Fruit fly (Drosophila melanogaster) whole organism, prepupa: ENCODE results near the gene CecB.

Source experiments
- CG16779 ChIP-seq: fragments of 200-800 bp; sonication (Bioruptor generic); optimal IDR thresholded peaks from 3 replicates; lab custom pipeline; 2017; ENCODE audit warnings: missing biosample characterization, mild to moderate bottlenecking, missing genetic modification characterization
- CG31627 ChIP-seq: fragments of 200-800 bp; sonication (Bioruptor generic); optimal IDR thresholded peaks from 3 replicates; lab custom pipeline; 2016; ENCODE audit warnings: missing biosample characterization, missing genetic modification characterization
- CG3919 ChIP-seq: fragments of 200-800 bp; sonication (Bioruptor generic); optimal IDR thresholded peaks from 3 replicates; lab custom pipeline; 2016; ENCODE audit warnings: missing biosample characterization, missing genetic modification characterization
- CG6808 ChIP-seq: fragments of 200-800 bp; sonication (Bioruptor generic); optimal IDR thresholded peaks from 3 replicates; lab custom pipeline; 2017; ENCODE audit warnings: missing biosample characterization, missing genetic modification characterization, mild to moderate bottlenecking, moderate library complexity, missing genetic modification reagents
- CG8119 ChIP-seq: fragments of 200-800 bp; sonication (Bioruptor generic); IDR thresholded peaks from 3 replicates; pipeline ENCODE4 v1.3.6; 2022; ENCODE audit warnings: missing biosample characterization, missing genetic modification characterization
- CG8319 ChIP-seq: fragments of 200-800 bp; sonication (Bioruptor generic); optimal IDR thresholded peaks from 3 replicates; lab custom pipeline; 2016; ENCODE audit warnings: missing biosample characterization, missing genetic modification characterization
- CG8632 ChIP-seq: fragments of 200-800 bp; sonication (Bioruptor generic); optimal IDR thresholded peaks from 3 replicates; lab custom pipeline; 2016; ENCODE audit warnings: missing biosample characterization, missing genetic modification characterization
- Eip78C ChIP-seq: fragments of 200-800 bp; sonication (Bioruptor generic); peaks from one replicate; lab custom pipeline; 2016; ENCODE audit warnings: missing biosample characterization, missing genetic modification characterization
- Ets96B ChIP-seq: fragments of 200-800 bp; optimal IDR thresholded peaks from 2 replicates; lab custom pipeline; 2019; ENCODE audit warnings: missing biosample characterization, mild to moderate bottlenecking, missing genetic modification characterization, moderate library complexity
- Hr38 ChIP-seq: sonication (Bioruptor generic); optimal IDR thresholded peaks from 2 replicates; lab custom pipeline; 2016; ENCODE audit warnings: missing biosample characterization, missing genetic modification characterization
- Hr4 ChIP-seq: fragments of 200-800 bp; sonication (Bioruptor generic); optimal IDR thresholded peaks from 3 replicates; lab custom pipeline; 2016; ENCODE audit warnings: missing biosample characterization, missing genetic modification characterization
- Lpt ChIP-seq: fragments of 200-800 bp; sonication (Bioruptor generic); optimal IDR thresholded peaks from 3 replicates; lab custom pipeline; 2016; ENCODE audit warnings: missing biosample characterization, missing genetic modification characterization
- Met ChIP-seq: fragments of 200-800 bp; sonication (Bioruptor generic); optimal IDR thresholded peaks from 3 replicates; lab custom pipeline; 2016; ENCODE audit warnings: missing biosample characterization, missing genetic modification characterization
- OdsH ChIP-seq: fragments of 200-800 bp; sonication (Bioruptor generic); optimal IDR thresholded peaks from 3 replicates; lab custom pipeline; 2016; ENCODE audit warnings: missing biosample characterization, missing genetic modification characterization
- Smox ChIP-seq: fragments of 200-800 bp; sonication (Bioruptor generic); optimal IDR thresholded peaks from 3 replicates; lab custom pipeline; 2016; ENCODE audit warnings: missing biosample characterization, missing genetic modification characterization
- Sox102F ChIP-seq: fragments of 200-800 bp; sonication (Bioruptor generic); optimal IDR thresholded peaks from 2 replicates; lab custom pipeline; 2016; ENCODE audit warnings: missing biosample characterization, mild to moderate bottlenecking, missing genetic modification characterization
- Sox14 ChIP-seq: fragments of 200-800 bp; sonication (Bioruptor generic); optimal IDR thresholded peaks from 3 replicates; lab custom pipeline; 2016; ENCODE audit warnings: missing biosample characterization, missing genetic modification characterization
- Sox15 ChIP-seq: fragments of 200-800 bp; sonication (Bioruptor generic); optimal IDR thresholded peaks from 3 replicates; lab custom pipeline; 2016; ENCODE audit warnings: missing biosample characterization, missing genetic modification characterization
- cyc ChIP-seq: fragments of 200-800 bp; sonication (Bioruptor generic); optimal IDR thresholded peaks from 3 replicates; lab custom pipeline; 2016; ENCODE audit warnings: missing biosample characterization, missing genetic modification characterization
- dac ChIP-seq: fragments of 200-800 bp; sonication (Bioruptor generic); optimal IDR thresholded peaks from 2 replicates; lab custom pipeline; 2017; ENCODE audit warnings: missing biosample characterization, mild to moderate bottlenecking, missing genetic modification characterization
- dsx ChIP-seq: fragments of 200-800 bp; optimal IDR thresholded peaks from 3 replicates; lab custom pipeline; 2019; ENCODE audit warnings: missing biosample characterization, mild to moderate bottlenecking, missing genetic modification characterization, moderate library complexity; ENCODE audit not compliant: poor library complexity, severe bottlenecking
- eg ChIP-seq: fragments of 200-800 bp; sonication (Bioruptor generic); IDR thresholded peaks from 3 replicates; pipeline ENCODE4 v1.3.6; 2022; ENCODE audit warnings: missing biosample characterization, missing genetic modification characterization
- fd85E ChIP-seq: fragments of 200-800 bp; sonication (Bioruptor generic); optimal IDR thresholded peaks from 3 replicates; lab custom pipeline; 2016; ENCODE audit warnings: missing biosample characterization, missing genetic modification characterization
- lz ChIP-seq: fragments of 200-800 bp; sonication (Bioruptor generic); optimal IDR thresholded peaks from 3 replicates; lab custom pipeline; 2016; ENCODE audit warnings: missing biosample characterization, missing genetic modification characterization
- net ChIP-seq: fragments of 200-800 bp; sonication (Bioruptor generic); optimal IDR thresholded peaks from 3 replicates; lab custom pipeline; 2016; ENCODE audit warnings: missing biosample characterization, missing genetic modification characterization
- salr ChIP-seq, 2 experiments: fragments of 200-800 bp; sonication (Bioruptor generic); optimal IDR thresholded peaks; 3 replicates each; lab custom pipeline; 2016 to 2018; ENCODE audit warnings: missing biosample characterization in 2 of 2, missing genetic modification characterization in 2 of 2, mild to moderate bottlenecking in 1 of 2
- ss ChIP-seq, 2 experiments: fragments of 200-800 bp; sonication (Bioruptor generic); optimal IDR thresholded peaks; 2 replicates in 1 of 2; 3 replicates in 1 of 2; lab custom pipeline; 2017 to 2018; ENCODE audit warnings: mild to moderate bottlenecking in 2 of 2, missing biosample characterization in 2 of 2, missing genetic modification characterization in 2 of 2, moderate library complexity in 1 of 2
- topi ChIP-seq: fragments of 200-800 bp; sonication (Bioruptor generic); optimal IDR thresholded peaks from 3 replicates; lab custom pipeline; 2016; ENCODE audit warnings: missing biosample characterization, missing genetic modification characterization
- vri ChIP-seq: fragments of 200-800 bp; sonication (Bioruptor generic); optimal IDR thresholded peaks from 3 replicates; lab custom pipeline; 2016; ENCODE audit warnings: missing biosample characterization, mild to moderate bottlenecking, missing genetic modification characterization

The CecB gene

DNA sequence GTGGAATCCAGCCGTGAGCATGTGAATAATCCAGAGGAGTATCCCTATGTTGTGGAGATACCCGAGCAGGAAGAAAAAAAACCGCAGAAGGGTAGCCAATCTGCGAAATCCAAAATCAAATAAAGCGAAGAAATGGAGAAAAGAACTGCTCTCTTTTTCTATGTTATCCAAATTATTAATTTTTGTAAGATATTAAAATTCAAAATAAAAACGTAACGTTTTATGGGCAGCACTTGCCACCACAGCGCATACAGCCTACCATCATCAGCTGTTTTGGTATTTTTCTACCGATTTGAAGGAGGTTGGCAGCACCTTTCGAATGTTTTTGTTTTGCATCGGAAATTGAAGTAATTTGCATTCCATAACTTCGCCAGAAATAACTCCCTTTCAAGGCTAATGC lies 33.7 kb downstream of the CecB start, which contains the start of gene Bet5:
Gene Bet5 (plus strand): TSS at position 299 of the 400 bp plus-strand sequence.
- TF ChIP-seq topi (GFP tag; lab: Kevin White, UChicago) (no peak), Eip78C (peak; percentile 31), CG6808 (GFP tag; lab: Kevin White, UChicago) (peak; percentile 100), Ets96B (no peak)
- TF ChIP-seq, all 60 proteins: peak for 2

DNA sequence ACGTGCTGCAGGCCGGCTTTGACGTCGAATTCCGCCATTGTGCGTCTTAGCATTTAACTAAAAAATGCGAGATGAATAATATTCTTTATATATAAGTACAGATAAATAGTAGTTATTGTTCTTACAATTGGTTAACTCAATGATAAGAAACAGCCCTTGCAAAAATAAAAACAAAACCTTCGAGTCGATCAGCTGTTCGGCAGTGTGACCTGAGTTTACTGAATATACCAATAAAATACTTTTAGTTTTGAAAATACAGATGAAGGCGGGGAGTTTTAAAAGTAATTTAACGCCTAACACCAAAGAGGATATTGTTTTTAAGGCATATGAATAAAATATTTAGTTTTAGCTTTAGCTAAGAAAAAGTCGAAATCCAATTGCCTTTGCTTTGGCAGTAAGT lies 36.1 kb downstream of the CecB start, which contains the start of the genes CG1983 and CG15530:
Gene CG1983 (minus strand): TSS at position 207 of the 400 bp plus-strand sequence.
Gene CG15530 (plus strand): TSS at position 384 of the 400 bp plus-strand sequence.
- TF ChIP-seq CG6808 (GFP tag; lab: Kevin White, UChicago) (peak; percentile 74), Sox102F (GFP tag; lab: Kevin White, UChicago) (no peak)

DNA sequence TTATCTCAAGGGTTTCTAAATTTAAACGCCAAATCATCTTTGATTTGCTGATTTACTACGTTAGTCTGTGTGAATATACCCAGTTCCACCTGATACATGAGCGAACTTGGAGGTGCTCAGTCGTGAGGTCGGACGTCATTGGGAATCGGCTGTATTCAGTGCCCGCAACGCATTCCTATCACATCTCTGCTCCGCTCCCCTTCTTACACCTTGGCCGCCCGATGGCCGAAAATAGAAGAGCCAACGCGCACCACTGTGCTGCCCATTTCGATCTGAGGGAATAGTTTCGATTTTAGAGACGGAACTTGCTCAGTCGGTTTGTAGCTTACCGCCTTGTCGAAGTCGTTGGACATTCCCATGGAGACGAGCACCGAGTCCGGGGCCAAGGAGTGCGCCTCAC lies 37.3 kb downstream of the CecB start:
- TF ChIP-seq Sox102F (GFP tag; lab: Kevin White, UChicago) = no peak
- TF ChIP-seq Lpt (GFP tag; lab: Kevin White, UChicago) = no peak
- TF ChIP-seq topi (GFP tag; lab: Kevin White, UChicago) = no peak
- TF ChIP-seq Sox14 (GFP tag; lab: Kevin White, UChicago) = no peak
- no peak for TF ChIP-seq CG8319 (GFP tag; lab: Kevin White, UChicago)
- TF ChIP-seq CG31627 = no peak
- no peak for TF ChIP-seq lz (GFP tag; lab: Kevin White, UChicago)
- TF ChIP-seq fd85E (GFP tag; lab: Kevin White, UChicago) = no peak
- TF ChIP-seq CG8119 (GFP tag; lab: Robert Waterston, UW) = no peak
- no peak for TF ChIP-seq Met (GFP tag; lab: Kevin White, UChicago)
- no peak for TF ChIP-seq Smox (GFP tag; lab: Kevin White, UChicago)
- TF ChIP-seq salr (GFP tag; optimal IDR thresholded peaks at IDR 0.05; lab: Kevin White, UChicago) = no peak
- no peak for TF ChIP-seq CG8632 (GFP tag; lab: Kevin White, UChicago)
- TF ChIP-seq cyc (GFP tag; lab: Kevin White, UChicago) = no peak
- TF ChIP-seq Hr38 (GFP tag; lab: Kevin White, UChicago) = no peak
- no peak for TF ChIP-seq dac (GFP tag; lab: Kevin White, UChicago)
- TF ChIP-seq ss (GFP tag; optimal IDR thresholded peaks at IDR 0.05; lab: Kevin White, UChicago) = no peak
- no peak for TF ChIP-seq CG16779 (tag; lab: Kevin White, UChicago)

DNA sequence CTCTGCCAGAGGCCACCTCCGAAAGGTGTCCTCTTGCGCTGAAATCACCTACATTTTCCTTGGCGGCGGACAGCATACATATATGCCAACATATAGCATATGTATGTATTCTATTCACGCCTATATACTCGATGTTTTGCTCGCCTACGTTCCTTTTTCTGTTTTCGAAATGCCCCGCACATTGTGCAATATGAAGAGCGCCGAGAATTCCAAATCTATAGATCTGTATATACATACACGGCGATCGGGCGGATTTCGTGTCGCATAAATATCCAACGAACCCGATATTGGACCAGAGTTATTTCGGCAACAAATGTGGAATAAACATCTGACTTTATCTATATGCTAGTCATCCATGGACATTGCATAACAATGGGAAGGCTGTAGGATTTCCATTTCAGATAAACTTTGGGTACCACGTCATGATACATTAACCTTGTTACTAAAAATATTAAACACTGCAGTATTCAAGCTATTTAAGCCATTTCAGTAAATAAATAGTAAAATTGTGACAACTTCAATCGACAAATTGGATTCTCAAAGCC lies 38.5 kb downstream of the CecB start:
- TF ChIP-seq Eip78C (peak; percentile 40), OdsH (GFP tag; lab: Kevin White, UChicago) (no peak), eg (GFP tag; lab: Robert Waterston, UW) (peak; percentile 5; the same call in 1 of the 3 replicates), CG8632 (GFP tag; lab: Kevin White, UChicago) (no peak), Sox15 (GFP tag; lab: Kevin White, UChicago) (no peak), Hr4 (GFP tag; lab: Kevin White, UChicago) (no peak), vri (GFP tag; lab: Kevin White, UChicago) (no peak), CG3919 (GFP tag; lab: Kevin White, UChicago) (no peak), CG31627 (no peak), dsx (no peak), net (GFP tag; lab: Kevin White, UChicago) (no peak), CG8319 (GFP tag; lab: Kevin White, UChicago) (no peak)
- TF ChIP-seq, all 60 proteins: peak for 2

DNA sequence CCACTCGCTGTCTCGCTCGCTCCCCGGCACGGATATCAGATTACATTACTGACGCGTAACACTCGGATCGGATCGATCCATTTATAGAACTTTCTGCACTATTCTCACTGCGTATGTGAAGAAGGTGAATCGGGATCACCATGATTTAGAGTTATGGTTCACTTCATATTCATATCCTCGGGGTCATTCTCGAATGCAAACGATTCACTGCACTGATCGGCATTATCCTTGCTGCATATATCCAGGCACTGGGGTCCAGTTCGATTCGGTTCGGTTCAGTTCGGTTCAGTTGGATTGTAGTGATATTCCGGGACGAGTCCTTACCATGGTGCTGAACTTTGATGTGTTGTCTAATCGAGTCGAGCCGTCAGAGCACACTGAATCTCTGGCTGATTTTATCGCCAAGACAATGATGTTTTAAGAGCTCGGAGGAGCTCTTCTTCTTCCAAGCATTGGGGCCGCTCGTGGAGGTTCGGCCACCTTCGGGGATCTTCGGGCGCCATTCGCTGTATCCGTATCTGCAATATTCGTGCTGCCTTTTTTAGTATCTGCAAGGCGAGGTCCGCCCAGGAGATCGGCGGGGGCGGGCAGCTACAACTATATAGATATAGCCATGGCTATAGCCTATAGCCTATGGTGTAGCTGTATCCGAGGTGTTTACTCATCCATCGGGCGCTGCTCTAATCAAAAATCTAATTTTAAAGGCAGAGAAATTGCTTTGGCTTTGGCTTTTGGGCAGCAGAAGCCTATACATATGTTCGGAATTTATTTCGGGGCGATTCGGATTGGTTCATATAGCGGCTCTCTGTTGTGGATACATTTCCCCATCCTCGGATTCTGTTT lies 39.2 kb downstream of the CecB start, which contains the start of gene Mlc2:
Gene Mlc2 (minus strand): TSS at position 392 of the 843 bp plus-strand sequence.
- TF ChIP-seq eg (GFP tag; lab: Robert Waterston, UW) (0 out of 3 replicates have a peak, but pooled peaks have one; percentile 16), topi (GFP tag; lab: Kevin White, UChicago) (no peak)
